Worm (Caenorhabditis elegans) whole organism, mixed stage, embryonic: ENCODE data around the gene col-137.

ENCODE experiments used
- M03D4.4 ChIP-seq: sonication (generic microtip); optimal IDR thresholded peaks from 2 replicates; lab custom pipeline; 2017; ENCODE audit warnings: mild to moderate bottlenecking, missing genetic modification characterization, missing compliant biosample characterization
- bed-3 ChIP-seq: fragments of 200-800 bp; sonication (Bioruptor generic); optimal IDR thresholded peaks from 3 replicates; lab custom pipeline; 2018; ENCODE audit warnings: mild to moderate bottlenecking, missing genetic modification characterization, moderate library complexity, missing compliant biosample characterization
- ceh-39 ChIP-seq: fragments of 150-350 bp; optimal IDR thresholded peaks from 2 replicates; lab custom pipeline; 2014; ENCODE audit warnings: missing biosample characterization, missing genetic modification characterization
- ceh-43 ChIP-seq: fragments of 200-800 bp; sonication (Bioruptor generic); optimal IDR thresholded peaks from 2 replicates; lab custom pipeline; 2018; ENCODE audit warnings: mild to moderate bottlenecking, missing genetic modification characterization, moderate library complexity, missing compliant biosample characterization
- elt-1 ChIP-seq: sonication (generic microtip); optimal IDR thresholded peaks from 2 replicates; lab custom pipeline; 2017; ENCODE audit warnings: missing genetic modification characterization, mild to moderate bottlenecking, missing compliant biosample characterization, antibody characterized with exemption, moderate library complexity, borderline replicate concordance; ENCODE audit not compliant: insufficient read depth
- flh-1 ChIP-seq: fragments of 200-800 bp; sonication (Bioruptor generic); optimal IDR thresholded peaks from 2 replicates; lab custom pipeline; 2018; ENCODE audit warnings: mild to moderate bottlenecking, missing genetic modification characterization, moderate library complexity, missing compliant biosample characterization
- ham-2 ChIP-seq: fragments of 200-800 bp; sonication (Bioruptor generic); optimal IDR thresholded peaks from 2 replicates; lab custom pipeline; 2018; ENCODE audit warnings: mild to moderate bottlenecking, missing genetic modification characterization, missing compliant biosample characterization
- hlh-1 ChIP-seq: fragments of 150-350 bp; optimal IDR thresholded peaks from 2 replicates; lab custom pipeline; 2014; ENCODE audit warnings: missing biosample characterization, missing genetic modification reagents, missing genetic modification characterization
- lin-32 ChIP-seq: fragments of 200-800 bp; sonication (Bioruptor generic); optimal IDR thresholded peaks from 2 replicates; lab custom pipeline; 2018; ENCODE audit warnings: mild to moderate bottlenecking, missing genetic modification characterization, missing compliant biosample characterization
- mep-1 ChIP-seq: fragments of 150-350 bp; optimal IDR thresholded peaks from 2 replicates; lab custom pipeline; 2017; ENCODE audit warnings: missing biosample characterization, missing genetic modification reagents, missing genetic modification characterization, inconsistent platforms
- mls-2 ChIP-seq: sonication (generic microtip); optimal IDR thresholded peaks from 2 replicates; lab custom pipeline; 2016; ENCODE audit warnings: mild to moderate bottlenecking, missing genetic modification characterization, moderate library complexity, missing compliant biosample characterization
- nhr-12 ChIP-seq: fragments of 150-350 bp; optimal IDR thresholded peaks from 2 replicates; lab custom pipeline; 2014; ENCODE audit warnings: missing biosample characterization, missing genetic modification characterization
- nhr-2 ChIP-seq: fragments of 150-350 bp; optimal IDR thresholded peaks from 2 replicates; lab custom pipeline; 2014; ENCODE audit warnings: missing biosample characterization, missing genetic modification characterization
- nhr-76 ChIP-seq: sonication (generic microtip); optimal IDR thresholded peaks from 2 replicates; lab custom pipeline; 2017; ENCODE audit warnings: missing biosample characterization, missing genetic modification characterization
- pha-4 ChIP-seq: fragments of 150-350 bp; optimal IDR thresholded peaks from 2 replicates; lab custom pipeline; 2018; ENCODE audit warnings: missing biosample characterization, missing genetic modification reagents, missing genetic modification characterization
- sem-2 ChIP-seq: fragments of 200-800 bp; sonication (Bioruptor generic); optimal IDR thresholded peaks from 2 replicates; lab custom pipeline; 2018; ENCODE audit warnings: mild to moderate bottlenecking, missing genetic modification characterization, missing compliant biosample characterization
- tbx-8 ChIP-seq: fragments of 200-800 bp; sonication (Bioruptor generic); optimal IDR thresholded peaks from 2 replicates; lab custom pipeline; 2018; ENCODE audit warnings: mild to moderate bottlenecking, missing genetic modification characterization, moderate library complexity, missing compliant biosample characterization
- unc-62 ChIP-seq: fragments of 150-350 bp; optimal IDR thresholded peaks from 2 replicates; lab custom pipeline; 2014; ENCODE audit warnings: missing biosample characterization, missing genetic modification reagents, missing genetic modification characterization
- zip-8 ChIP-seq: fragments of 150-350 bp; optimal IDR thresholded peaks from 2 replicates; lab custom pipeline; 2014; ENCODE audit warnings: missing biosample characterization, missing genetic modification characterization
- ztf-11 ChIP-seq: fragments of 150-350 bp; optimal IDR thresholded peaks from 2 replicates; lab custom pipeline; 2014; ENCODE audit warnings: missing biosample characterization, missing genetic modification characterization

The col-137 gene

ce11 chrIV:16560971-16561370 is 41.6 kb downstream of the col-137 start:
- no peak for TF ChIP-seq M03D4.4 (tag; lab: Kevin White, UChicago)
- no peak for TF ChIP-seq mls-2 (tag; lab: Kevin White, UChicago)
- TF ChIP-seq pha-4 = no peak
- TF ChIP-seq ceh-39 (tag; lab: Kevin White, UChicago) = no peak
- TF ChIP-seq nhr-2 (tag; lab: Kevin White, UChicago) = no peak
- no peak for TF ChIP-seq sem-2 (GFP tag; lab: Kevin White, UChicago)
- no peak for TF ChIP-seq mep-1 (tag; lab: Kevin White, UChicago)
- TF ChIP-seq bed-3 (GFP tag; lab: Kevin White, UChicago) = no peak
- TF ChIP-seq hlh-1 = no peak
- TF ChIP-seq elt-1 = no peak
- TF ChIP-seq ceh-43 = no peak
- no peak for TF ChIP-seq unc-62 (GFP tag; lab: Kevin White, UChicago)
- no peak for TF ChIP-seq nhr-76 (tag; lab: Kevin White, UChicago)
- no peak for TF ChIP-seq ham-2 (GFP tag; lab: Kevin White, UChicago)
- TF ChIP-seq flh-1 (GFP tag; lab: Kevin White, UChicago) = no peak
- TF ChIP-seq zip-8 (tag; lab: Kevin White, UChicago) = no peak
- no peak for TF ChIP-seq ztf-11 (tag; lab: Kevin White, UChicago)
- TF ChIP-seq lin-32 (GFP tag; lab: Kevin White, UChicago) = no peak
- TF ChIP-seq nhr-12 (tag; lab: Kevin White, UChicago) = no peak
- no peak for TF ChIP-seq tbx-8
